Fruit fly (Drosophila melanogaster): Measurements from ENCODE around the gene CG42465.

DNA sequence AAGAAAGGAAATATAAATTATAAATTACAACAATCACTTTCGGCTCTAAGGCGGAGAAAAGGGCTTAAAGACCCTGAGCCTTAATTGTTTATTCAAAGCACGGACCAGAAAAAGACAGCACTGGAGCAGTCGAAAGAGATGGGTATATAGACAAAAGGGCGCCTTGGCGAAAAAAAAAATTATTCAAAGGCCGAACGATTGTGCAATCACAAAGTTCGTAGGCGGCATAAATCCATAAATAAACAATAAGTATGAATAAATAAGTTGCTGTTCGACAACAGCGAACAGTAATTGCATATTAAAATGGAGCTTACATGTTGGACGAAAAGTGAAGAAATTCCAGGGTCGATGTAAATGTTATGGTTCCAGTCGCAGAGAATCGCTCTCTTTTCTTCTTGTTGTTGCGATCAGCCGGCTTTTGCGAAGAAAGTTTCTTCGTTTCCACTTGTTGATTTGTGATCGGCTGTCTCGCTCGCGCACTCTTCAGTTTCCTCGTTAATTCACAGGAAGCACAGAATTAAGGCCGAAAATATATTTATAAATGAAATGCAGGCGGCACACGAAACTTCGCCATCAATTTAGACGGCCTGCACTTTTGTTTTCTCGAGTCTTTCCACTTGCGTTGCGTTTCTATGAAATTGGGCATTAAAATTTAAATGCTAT is 44.9 kb upstream of the CG42465 start:
- no peak for TF ChIP-seq Sp1 (GFP tag; optimal IDR thresholded peaks at IDR 0.05)
- TF ChIP-seq dl (GFP tag; optimal IDR thresholded peaks at IDR 0.05; ENCODE audit: insufficient read depth in 1 of 2, partially characterized antibody in 2 of 2): no peak
- no peak for TF ChIP-seq sv (GFP tag; optimal IDR thresholded peaks at IDR 0.05)
- no peak for TF ChIP-seq OdsH (GFP tag; optimal IDR thresholded peaks at IDR 0.05)
- no peak for TF ChIP-seq dmrt93B (GFP tag; optimal IDR thresholded peaks at IDR 0.05)
- TF ChIP-seq Jra (GFP tag; optimal IDR thresholded peaks at IDR 0.05): no peak
- TF ChIP-seq sage (GFP tag; optimal IDR thresholded peaks at IDR 0.05): no peak
- TF ChIP-seq Hnf4 (GFP tag; optimal IDR thresholded peaks at IDR 0.05): no peak
- no peak for TF ChIP-seq psq (GFP tag; optimal IDR thresholded peaks at IDR 0.05)
- TF ChIP-seq Hr78 (GFP tag; optimal IDR thresholded peaks at IDR 0.05): no peak
- TF ChIP-seq ey (GFP tag; optimal IDR thresholded peaks at IDR 0.05): no peak
